Fruit fly (Drosophila melanogaster) whole organism, prepupa: ENCODE data around the gene CG14194.

Experiments
- Blimp-1 ChIP-seq: fragments of 200-800 bp; sonication (Bioruptor generic); optimal IDR thresholded peaks from 3 replicates; lab custom pipeline; 2017; ENCODE audit warnings: missing biosample characterization, missing genetic modification characterization, mild to moderate bottlenecking, moderate library complexity, missing genetic modification reagents
- CG10631 ChIP-seq: fragments of 200-800 bp; sonication (Bioruptor generic); optimal IDR thresholded peaks from 2 replicates; lab custom pipeline; 2016; ENCODE audit warnings: missing biosample characterization, missing genetic modification characterization
- CG10669 ChIP-seq: fragments of 200-800 bp; sonication (Bioruptor generic); optimal IDR thresholded peaks from 3 replicates; lab custom pipeline; 2018; ENCODE audit warnings: missing biosample characterization, mild to moderate bottlenecking, missing genetic modification characterization, moderate library complexity
- CG11294 ChIP-seq: fragments of 200-800 bp; sonication (Bioruptor generic); IDR thresholded peaks from 2 replicates; pipeline ENCODE4 v1.3.6; 2022; ENCODE audit warnings: missing biosample characterization, missing genetic modification characterization
- CG11762 ChIP-seq: fragments of 200-800 bp; sonication (Bioruptor generic); optimal IDR thresholded peaks from 3 replicates; lab custom pipeline; 2016; ENCODE audit warnings: missing biosample characterization, missing genetic modification characterization; ENCODE audit not compliant: insufficient read depth
- CG11902 ChIP-seq: fragments of 200-800 bp; sonication (Bioruptor generic); optimal IDR thresholded peaks from 3 replicates; lab custom pipeline; 2016; ENCODE audit warnings: missing biosample characterization, missing genetic modification characterization
- CG15336 ChIP-seq: fragments of 200-800 bp; sonication (Bioruptor generic); IDR thresholded peaks from 2 replicates; pipeline ENCODE4 v1.3.6; 2022; ENCODE audit warnings: missing biosample characterization, missing genetic modification characterization
- CG1621 ChIP-seq: fragments of 200-800 bp; sonication (Bioruptor generic); optimal IDR thresholded peaks from 3 replicates; lab custom pipeline; 2018; ENCODE audit warnings: missing biosample characterization, mild to moderate bottlenecking, missing genetic modification characterization
- CG3032 ChIP-seq: fragments of 200-800 bp; optimal IDR thresholded peaks from 2 replicates; lab custom pipeline; 2019; ENCODE audit warnings: missing biosample characterization, mild to moderate bottlenecking, missing genetic modification characterization, moderate library complexity
- CG32006 ChIP-seq: fragments of 200-800 bp; sonication (Bioruptor generic); optimal IDR thresholded peaks from 3 replicates; lab custom pipeline; 2017; ENCODE audit warnings: missing biosample characterization, mild to moderate bottlenecking, missing genetic modification characterization
- CG34406 ChIP-seq: fragments of 200-800 bp; sonication (Bioruptor generic); optimal IDR thresholded peaks from 3 replicates; lab custom pipeline; 2016; ENCODE audit warnings: missing biosample characterization, missing genetic modification characterization
- CG3919 ChIP-seq: fragments of 200-800 bp; sonication (Bioruptor generic); optimal IDR thresholded peaks from 3 replicates; lab custom pipeline; 2016; ENCODE audit warnings: missing biosample characterization, missing genetic modification characterization
- CG4318 ChIP-seq: fragments of 200-800 bp; sonication (Bioruptor generic); optimal IDR thresholded peaks from 3 replicates; lab custom pipeline; 2017; ENCODE audit warnings: missing biosample characterization, mild to moderate bottlenecking, missing genetic modification characterization
- CG6163 ChIP-seq: fragments of 200-800 bp; sonication (Bioruptor generic); IDR thresholded peaks from 3 replicates; pipeline ENCODE4 v1.3.6; 2022; ENCODE audit warnings: missing biosample characterization, missing genetic modification characterization
- CG6276 ChIP-seq: fragments of 200-800 bp; sonication (Bioruptor generic); optimal IDR thresholded peaks from 2 replicates; lab custom pipeline; 2017; ENCODE audit warnings: missing biosample characterization, mild to moderate bottlenecking, missing genetic modification characterization
- CG6792 ChIP-seq: fragments of 200-800 bp; sonication (Bioruptor generic); optimal IDR thresholded peaks from 3 replicates; lab custom pipeline; 2016; ENCODE audit warnings: missing biosample characterization, missing genetic modification characterization
- CG6808 ChIP-seq: fragments of 200-800 bp; sonication (Bioruptor generic); optimal IDR thresholded peaks from 3 replicates; lab custom pipeline; 2017; ENCODE audit warnings: missing biosample characterization, missing genetic modification characterization, mild to moderate bottlenecking, moderate library complexity, missing genetic modification reagents
- CG7368 ChIP-seq: fragments of 200-800 bp; sonication (Bioruptor generic); optimal IDR thresholded peaks from 3 replicates; lab custom pipeline; 2016; ENCODE audit warnings: missing biosample characterization, missing genetic modification characterization
- CG8119 ChIP-seq: fragments of 200-800 bp; sonication (Bioruptor generic); IDR thresholded peaks from 3 replicates; pipeline ENCODE4 v1.3.6; 2022; ENCODE audit warnings: missing biosample characterization, missing genetic modification characterization
- CG8319 ChIP-seq: fragments of 200-800 bp; sonication (Bioruptor generic); optimal IDR thresholded peaks from 3 replicates; lab custom pipeline; 2016; ENCODE audit warnings: missing biosample characterization, missing genetic modification characterization
- CG9139 ChIP-seq: fragments of 200-800 bp; sonication (Bioruptor generic); optimal IDR thresholded peaks from 3 replicates; lab custom pipeline; 2017; ENCODE audit warnings: missing biosample characterization, mild to moderate bottlenecking, missing genetic modification characterization
- Eip75B ChIP-seq: fragments of 200-800 bp; sonication (Bioruptor generic); optimal IDR thresholded peaks from 3 replicates; lab custom pipeline; 2016; ENCODE audit warnings: missing biosample characterization, missing genetic modification characterization
- Eip93F ChIP-seq: fragments of 200-800 bp; sonication (Bioruptor generic); optimal IDR thresholded peaks from 2 replicates; lab custom pipeline; 2016; ENCODE audit warnings: missing biosample characterization, mild to moderate bottlenecking, missing genetic modification characterization
- Ets21C ChIP-seq: fragments of 200-800 bp; sonication (Bioruptor generic); optimal IDR thresholded peaks from 3 replicates; lab custom pipeline; 2016; ENCODE audit warnings: missing biosample characterization, missing genetic modification characterization
- Ets96B ChIP-seq: fragments of 200-800 bp; optimal IDR thresholded peaks from 2 replicates; lab custom pipeline; 2019; ENCODE audit warnings: missing biosample characterization, mild to moderate bottlenecking, missing genetic modification characterization, moderate library complexity
- Gug ChIP-seq: fragments of 200-800 bp; sonication (Bioruptor generic); IDR thresholded peaks from 2 replicates; pipeline ENCODE4 v1.3.6; 2022; ENCODE audit warnings: missing biosample characterization, missing genetic modification characterization
- Hr38 ChIP-seq: sonication (Bioruptor generic); optimal IDR thresholded peaks from 2 replicates; lab custom pipeline; 2016; ENCODE audit warnings: missing biosample characterization, missing genetic modification characterization
- Hr39 ChIP-seq: fragments of 200-800 bp; sonication (Bioruptor generic); optimal IDR thresholded peaks from 2 replicates; lab custom pipeline; 2016; ENCODE audit warnings: missing biosample characterization, missing genetic modification characterization
- Hr4 ChIP-seq: fragments of 200-800 bp; sonication (Bioruptor generic); optimal IDR thresholded peaks from 3 replicates; lab custom pipeline; 2016; ENCODE audit warnings: missing biosample characterization, missing genetic modification characterization
- Lpt ChIP-seq: fragments of 200-800 bp; sonication (Bioruptor generic); optimal IDR thresholded peaks from 3 replicates; lab custom pipeline; 2016; ENCODE audit warnings: missing biosample characterization, missing genetic modification characterization
- Met ChIP-seq: fragments of 200-800 bp; sonication (Bioruptor generic); optimal IDR thresholded peaks from 3 replicates; lab custom pipeline; 2016; ENCODE audit warnings: missing biosample characterization, missing genetic modification characterization
- OdsH ChIP-seq: fragments of 200-800 bp; sonication (Bioruptor generic); optimal IDR thresholded peaks from 3 replicates; lab custom pipeline; 2016; ENCODE audit warnings: missing biosample characterization, missing genetic modification characterization
- Smox ChIP-seq: fragments of 200-800 bp; sonication (Bioruptor generic); optimal IDR thresholded peaks from 3 replicates; lab custom pipeline; 2016; ENCODE audit warnings: missing biosample characterization, missing genetic modification characterization
- Sox14 ChIP-seq: fragments of 200-800 bp; sonication (Bioruptor generic); optimal IDR thresholded peaks from 3 replicates; lab custom pipeline; 2016; ENCODE audit warnings: missing biosample characterization, missing genetic modification characterization
- acj6 ChIP-seq: fragments of 200-800 bp; sonication (Bioruptor generic); optimal IDR thresholded peaks from 3 replicates; lab custom pipeline; 2016; ENCODE audit warnings: missing biosample characterization, missing genetic modification characterization
- cyc ChIP-seq: fragments of 200-800 bp; sonication (Bioruptor generic); optimal IDR thresholded peaks from 3 replicates; lab custom pipeline; 2016; ENCODE audit warnings: missing biosample characterization, missing genetic modification characterization
- dac ChIP-seq: fragments of 200-800 bp; sonication (Bioruptor generic); optimal IDR thresholded peaks from 2 replicates; lab custom pipeline; 2017; ENCODE audit warnings: missing biosample characterization, mild to moderate bottlenecking, missing genetic modification characterization
- eg ChIP-seq: fragments of 200-800 bp; sonication (Bioruptor generic); IDR thresholded peaks from 3 replicates; pipeline ENCODE4 v1.3.6; 2022; ENCODE audit warnings: missing biosample characterization, missing genetic modification characterization
- esn ChIP-seq: fragments of 200-800 bp; sonication (Bioruptor generic); optimal IDR thresholded peaks from 2 replicates; lab custom pipeline; 2016; ENCODE audit warnings: missing biosample characterization, mild to moderate bottlenecking, missing genetic modification characterization, moderate library complexity
- fd59A ChIP-seq: fragments of 200-800 bp; sonication (Bioruptor generic); optimal IDR thresholded peaks from 2 replicates; lab custom pipeline; 2017; ENCODE audit warnings: missing biosample characterization, mild to moderate bottlenecking, missing genetic modification characterization, missing genetic modification reagents
- fd85E ChIP-seq: fragments of 200-800 bp; sonication (Bioruptor generic); optimal IDR thresholded peaks from 3 replicates; lab custom pipeline; 2016; ENCODE audit warnings: missing biosample characterization, missing genetic modification characterization
- lz ChIP-seq: fragments of 200-800 bp; sonication (Bioruptor generic); optimal IDR thresholded peaks from 3 replicates; lab custom pipeline; 2016; ENCODE audit warnings: missing biosample characterization, missing genetic modification characterization
- net ChIP-seq: fragments of 200-800 bp; sonication (Bioruptor generic); optimal IDR thresholded peaks from 3 replicates; lab custom pipeline; 2016; ENCODE audit warnings: missing biosample characterization, missing genetic modification characterization
- pdm3 ChIP-seq: fragments of 200-800 bp; sonication (Bioruptor generic); optimal IDR thresholded peaks from 3 replicates; lab custom pipeline; 2016; ENCODE audit warnings: missing biosample characterization, missing genetic modification characterization
- spab ChIP-seq: fragments of 200-800 bp; sonication (Bioruptor generic); optimal IDR thresholded peaks from 2 replicates; lab custom pipeline; 2017; ENCODE audit warnings: missing biosample characterization, mild to moderate bottlenecking, missing genetic modification characterization, missing genetic modification reagents
- ss ChIP-seq, 2 experiments: fragments of 200-800 bp; sonication (Bioruptor generic); optimal IDR thresholded peaks; 2 replicates in 1 of 2; 3 replicates in 1 of 2; lab custom pipeline; 2017 to 2018; ENCODE audit warnings: mild to moderate bottlenecking in 2 of 2, missing biosample characterization in 2 of 2, missing genetic modification characterization in 2 of 2, moderate library complexity in 1 of 2
- svp ChIP-seq: fragments of 200-800 bp; sonication (Bioruptor generic); peaks from one replicate; lab custom pipeline; 2016; ENCODE audit warnings: missing biosample characterization, missing genetic modification characterization
- vri ChIP-seq: fragments of 200-800 bp; sonication (Bioruptor generic); optimal IDR thresholded peaks from 3 replicates; lab custom pipeline; 2016; ENCODE audit warnings: missing biosample characterization, mild to moderate bottlenecking, missing genetic modification characterization

The CG14194 gene

DNA sequence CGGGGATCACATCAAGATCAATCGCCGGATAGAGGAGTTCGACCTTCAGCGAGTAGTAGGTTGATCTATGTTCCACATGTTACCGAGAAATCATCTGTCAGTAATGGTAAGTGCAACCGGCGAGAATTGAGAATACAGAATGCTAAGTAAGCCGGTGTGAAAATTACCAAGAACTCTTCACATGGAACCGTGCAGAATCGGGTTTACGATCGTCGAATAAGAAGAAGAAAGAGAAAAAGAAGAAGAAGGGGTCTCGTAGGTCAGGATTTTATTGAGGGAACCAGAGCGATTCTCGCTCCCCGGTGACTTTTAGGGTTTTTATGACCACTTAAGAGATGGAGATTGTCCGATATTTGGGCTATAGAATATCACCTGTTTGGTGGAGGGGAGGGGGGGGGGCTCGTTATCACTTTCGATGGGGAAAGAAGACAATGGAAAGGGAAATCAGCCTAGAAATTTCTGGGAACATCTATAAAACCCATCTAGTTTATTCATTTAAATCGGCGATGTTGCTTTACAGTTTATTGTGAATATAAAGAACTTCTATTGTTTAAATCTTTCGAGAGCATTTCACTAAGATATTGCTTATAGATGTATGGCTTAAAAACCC lies 27.7 kb downstream of the CG14194 start:
- TF ChIP-seq Gug, result no peak
- TF ChIP-seq svp (GFP tag; lab: Kevin White, UChicago), result peak; percentile 47

- TF ChIP-seq Blimp-1 (GFP tag; lab: Kevin White, UChicago) (no peak), CG11762 (GFP tag; lab: Kevin White, UChicago) (peak; percentile 32), vri (GFP tag; lab: Kevin White, UChicago) (no peak), CG10631 (GFP tag; lab: Kevin White, UChicago) (peak; percentile 71), CG4318 (GFP tag; lab: Kevin White, UChicago) (peak; percentile 75), CG8319 (GFP tag; lab: Kevin White, UChicago) (peak; percentile 4), eg (GFP tag; lab: Robert Waterston, UW) (0 out of 3 replicates have a peak, but pooled peaks have one; percentile 27), svp (GFP tag; lab: Kevin White, UChicago) (no peak), Hr39 (no peak), Gug (no peak), fd59A (peak; percentile 39), esn (GFP tag; lab: Kevin White, UChicago) (peak; percentile 61), CG11902 (no peak), ss (GFP tag; optimal IDR thresholded peaks at IDR 0.05; lab: Kevin White, UChicago) (peak in 1 of 2 experiments; percentile 70), CG6792 (peak; percentile 34), net (GFP tag; lab: Kevin White, UChicago) (peak; percentile 49), CG6163 (GFP tag; lab: Robert Waterston, UW) (no peak), Hr4 (peak; percentile 37), CG34406 (GFP tag; lab: Kevin White, UChicago) (peak; percentile 71), CG10669 (peak; percentile 40), CG15336 (GFP tag; lab: Robert Waterston, UW) (peak; percentile 46), Ets21C (GFP tag; lab: Kevin White, UChicago) (no peak), CG7368 (GFP tag; lab: Kevin White, UChicago) (no peak), Smox (peak; percentile 34), Eip75B (peak; percentile 37), CG3032 (tag; lab: Kevin White, UChicago) (peak; percentile 65), cyc (GFP tag; lab: Kevin White, UChicago) (no peak), Sox14 (GFP tag; lab: Kevin White, UChicago) (no peak), OdsH (GFP tag; lab: Kevin White, UChicago) (peak; percentile 54), CG32006 (peak; percentile 85), CG1621 (tag; lab: Kevin White, UChicago) (no peak), pdm3 (GFP tag; lab: Kevin White, UChicago) (peak; percentile 37), CG8119 (GFP tag; lab: Robert Waterston, UW) (peak; percentile 55; the same call in 1 of the 3 replicates), dac (GFP tag; lab: Kevin White, UChicago) (peak; percentile 11), spab (peak; percentile 46), Lpt (GFP tag; lab: Kevin White, UChicago) (peak; percentile 33), Hr38 (GFP tag; lab: Kevin White, UChicago) (no peak), Ets96B (tag; lab: Kevin White, UChicago) (peak; percentile 56), acj6 (GFP tag; lab: Kevin White, UChicago) (peak; percentile 46), Eip93F (GFP tag; lab: Kevin White, UChicago) (no peak), lz (GFP tag; lab: Kevin White, UChicago) (peak; percentile 39), CG6276 (peak; percentile 62), CG9139 (GFP tag; lab: Kevin White, UChicago) (no peak), CG3919 (peak; percentile 50), fd85E (no peak), CG6808 (GFP tag; lab: Kevin White, UChicago) (peak; percentile 74), CG11294 (GFP tag; lab: Robert Waterston, UW) (no peak), Met (GFP tag; lab: Kevin White, UChicago) (peak; percentile 18)
Observed at dm6 chrX:19224580-19225303, 31.4 kb downstream of the CG14194 start.
